Worm (Caenorhabditis elegans): Measurements from ENCODE around the gene Y54G2A.76.

ce11 chrIV:2762380-2762779 is 46.8 kb upstream of the Y54G2A.76 start, which contains the start of gene Y54G2A.77:
- TF ChIP-seq ceh-90 (tag; optimal IDR thresholded peaks at IDR 0.05) = no peak
- TF ChIP-seq aly-2 (tag; optimal IDR thresholded peaks at IDR 0.05) = no peak
- no peak for TF ChIP-seq lsy-2 (tag; optimal IDR thresholded peaks at IDR 0.05)
- TF ChIP-seq lin-35 (GFP tag; optimal IDR thresholded peaks at IDR 0.05) = no peak
- TF ChIP-seq efl-3 (GFP tag; optimal IDR thresholded peaks at IDR 0.05) = no peak
- no peak for TF ChIP-seq grh-1 (GFP tag; IDR thresholded peaks at IDR 0.05)
- no peak for TF ChIP-seq unc-62 (GFP tag; optimal IDR thresholded peaks at IDR 0.05)
- no peak for TF ChIP-seq tlp-1 (tag; optimal IDR thresholded peaks at IDR 0.05)
- no peak for TF ChIP-seq nhr-28 (tag; optimal IDR thresholded peaks at IDR 0.05)
- no peak for TF ChIP-seq elt-3 (tag; optimal IDR thresholded peaks at IDR 0.05)
- no peak for TF ChIP-seq ztf-4 (tag; optimal IDR thresholded peaks at IDR 0.05)
